Fruit fly (Drosophila melanogaster): ENCODE measurements around the gene CG14137.

CG14137 gene

DNA sequence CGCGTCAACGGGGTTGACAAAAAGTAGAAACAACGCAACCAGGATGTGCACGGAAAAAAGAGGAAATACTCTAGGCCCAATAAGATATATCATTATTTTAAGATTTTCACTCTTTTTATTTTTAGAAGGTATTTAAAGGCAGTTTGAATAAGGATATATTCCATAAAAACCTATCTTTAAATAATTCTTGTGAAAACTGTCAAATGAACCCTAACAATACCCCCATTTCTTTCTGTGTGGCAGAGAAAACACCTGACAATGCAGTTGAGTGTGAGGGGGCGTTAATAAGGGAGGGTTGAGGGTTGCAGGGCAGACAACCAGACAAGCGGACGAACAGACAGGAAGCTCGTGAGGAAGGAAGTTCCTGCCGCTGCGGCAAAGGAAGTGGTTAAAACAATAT, 47.9 kb downstream of the CG14137 start (continued):
- TF ChIP-seq ara (GFP tag; IDR thresholded peaks at IDR 0.05) = no peak
- no peak for TF ChIP-seq Eip74EF (GFP tag; optimal IDR thresholded peaks at IDR 0.05)
- TF ChIP-seq Gsc (GFP tag; IDR thresholded peaks at IDR 0.05) = no peak
- TF ChIP-seq CG4328 (GFP tag; optimal IDR thresholded peaks at IDR 0.05) = no peak
- TF ChIP-seq CG31388 (GFP tag; optimal IDR thresholded peaks at IDR 0.05) = no peak
- TF ChIP-seq CG6683 (GFP tag; optimal IDR thresholded peaks at IDR 0.05) = no peak
- TF ChIP-seq Ssrp (tag; optimal IDR thresholded peaks at IDR 0.05) = peak; percentile 15
- TF ChIP-seq dati (GFP tag; IDR thresholded peaks at IDR 0.05) = no peak
- peak; percentile 44 for TF ChIP-seq CG8924 (tag; optimal IDR thresholded peaks at IDR 0.05)
- peak; percentile 29; the same call in 1 of the 3 replicates for TF ChIP-seq CG34422 (GFP tag; IDR thresholded peaks at IDR 0.05)
- no peak for TF ChIP-seq CG16779 (GFP tag; IDR thresholded peaks at IDR 0.05)
- peak; percentile 68 for TF ChIP-seq gem (tag; optimal IDR thresholded peaks at IDR 0.05)
- no peak for TF ChIP-seq bigmax (GFP tag; optimal IDR thresholded peaks at IDR 0.05)
- peak; percentile 13 for TF ChIP-seq chn (GFP tag; optimal IDR thresholded peaks at IDR 0.05)
- TF ChIP-seq sima (GFP tag; optimal IDR thresholded peaks at IDR 0.05) = no peak
- peak; percentile 35 for TF ChIP-seq CG6254 (GFP tag; optimal IDR thresholded peaks at IDR 0.05)
- no peak for TF ChIP-seq CG10543 (GFP tag; optimal IDR thresholded peaks at IDR 0.05)
- no peak for TF ChIP-seq knrl (GFP tag; IDR thresholded peaks at IDR 0.05; ENCODE audit: partially characterized antibody)
- no peak for TF ChIP-seq crc (GFP tag; optimal IDR thresholded peaks at IDR 0.05)
- TF ChIP-seq CG15514 (GFP tag; optimal IDR thresholded peaks at IDR 0.05) = no peak
- no peak for TF ChIP-seq Doc3 (GFP tag; IDR thresholded peaks at IDR 0.05; ENCODE audit: partially characterized antibody)
- no peak for TF ChIP-seq CG7987 (GFP tag; optimal IDR thresholded peaks at IDR 0.05)
- no peak for TF ChIP-seq CG34376 (GFP tag; optimal IDR thresholded peaks at IDR 0.05)
- TF ChIP-seq CG12744 (GFP tag; optimal IDR thresholded peaks at IDR 0.05) = no peak
- TF ChIP-seq shn (GFP tag; optimal IDR thresholded peaks at IDR 0.05) = no peak
- no peak for TF ChIP-seq CkIIα-i1 (GFP tag; IDR thresholded peaks at IDR 0.05)
- TF ChIP-seq CG2129 (GFP tag; IDR thresholded peaks at IDR 0.05; ENCODE audit: partially characterized antibody) = no peak
- peak; percentile 38 for TF ChIP-seq CG30403 (GFP tag; optimal IDR thresholded peaks at IDR 0.05)
- TF ChIP-seq pnt (GFP tag; optimal IDR thresholded peaks at IDR 0.05) = peak; percentile 10
- TF ChIP-seq Dref (GFP tag; IDR thresholded peaks at IDR 0.05) = no peak
- TF ChIP-seq Atf3 (GFP tag; optimal IDR thresholded peaks at IDR 0.05) = no peak
- peak; percentile 17 for TF ChIP-seq CG10147 (GFP tag; optimal IDR thresholded peaks at IDR 0.05)
- no peak for TF ChIP-seq CG11093 (GFP tag; IDR thresholded peaks at IDR 0.05)
- no peak for TF ChIP-seq ab (GFP tag; optimal IDR thresholded peaks at IDR 0.05)
- peak; percentile 16 for TF ChIP-seq lab (GFP tag; optimal IDR thresholded peaks at IDR 0.05)
- no peak for TF ChIP-seq CG6654 (GFP tag; optimal IDR thresholded peaks at IDR 0.05)
- TF ChIP-seq org-1 (GFP tag; optimal IDR thresholded peaks at IDR 0.05) = no peak
- no peak for TF ChIP-seq MESR4 (GFP tag; optimal IDR thresholded peaks at IDR 0.05)
- TF ChIP-seq HLH54F (GFP tag; optimal IDR thresholded peaks at IDR 0.05) = no peak
- TF ChIP-seq HLH4C (GFP tag; IDR thresholded peaks at IDR 0.05; ENCODE audit: partially characterized antibody) = no peak
- TF ChIP-seq CG3163 (GFP tag; optimal IDR thresholded peaks at IDR 0.05) = no peak
- TF ChIP-seq CG16813 (GFP tag; IDR thresholded peaks at IDR 0.05; ENCODE audit: partially characterized antibody) = 0 out of 3 replicates have a peak, but pooled peaks have one; percentile 21
- TF ChIP-seq chinmo (GFP tag; IDR thresholded peaks at IDR 0.05; ENCODE audit: partially characterized antibody) = no peak
- TF ChIP-seq CG10366 (GFP tag; IDR thresholded peaks at IDR 0.05) = no peak
- 0 out of 2 replicates have a peak, but pooled peaks have one; percentile 46 for TF ChIP-seq CG31441 (GFP tag; IDR thresholded peaks at IDR 0.05)
- no peak for TF ChIP-seq tx (GFP tag; optimal IDR thresholded peaks at IDR 0.05)
- no peak for TF ChIP-seq croc (GFP tag; conservative IDR thresholded peaks at IDR 0.05)
- no peak for TF ChIP-seq CG11723 (GFP tag; optimal IDR thresholded peaks at IDR 0.05)
- no peak for TF ChIP-seq Max (GFP tag; optimal IDR thresholded peaks at IDR 0.05)
- no peak for TF ChIP-seq Atf-2 (GFP tag; optimal IDR thresholded peaks at IDR 0.05)
- TF ChIP-seq CG31365 (tag; optimal IDR thresholded peaks at IDR 0.05) = no peak

All from whole organism, embryonic.